Fruit fly (Drosophila melanogaster) Kc167 (cell line): ENCODE results near the gene CG31538.

Experiments
- Myc ChIP-seq: fragments of >200 bp; optimal IDR thresholded peaks from 2 replicates; lab custom pipeline; 2017; ENCODE audit warnings: missing external identifiers
- Sin3A ChIP-seq: fragments of >200 bp; optimal IDR thresholded peaks from 2 replicates; lab custom pipeline; 2018; ENCODE audit warnings: missing external identifiers
- h ChIP-seq: fragments of >200 bp; optimal IDR thresholded peaks from 3 replicates; lab custom pipeline; 2018; ENCODE audit warnings: missing external identifiers
- insv ChIP-seq: fragments of >200 bp; optimal IDR thresholded peaks from 3 replicates; lab custom pipeline; 2018; ENCODE audit warnings: missing external identifiers
- psq ChIP-seq: fragments of >200 bp; optimal IDR thresholded peaks from 2 replicates; lab custom pipeline; 2017; ENCODE audit warnings: missing external identifiers
- ttk ChIP-seq: sonication (Bioruptor generic); optimal IDR thresholded peaks from 2 replicates; lab custom pipeline; 2017; ENCODE audit warnings: missing external identifiers

The CG31538 gene

DNA sequence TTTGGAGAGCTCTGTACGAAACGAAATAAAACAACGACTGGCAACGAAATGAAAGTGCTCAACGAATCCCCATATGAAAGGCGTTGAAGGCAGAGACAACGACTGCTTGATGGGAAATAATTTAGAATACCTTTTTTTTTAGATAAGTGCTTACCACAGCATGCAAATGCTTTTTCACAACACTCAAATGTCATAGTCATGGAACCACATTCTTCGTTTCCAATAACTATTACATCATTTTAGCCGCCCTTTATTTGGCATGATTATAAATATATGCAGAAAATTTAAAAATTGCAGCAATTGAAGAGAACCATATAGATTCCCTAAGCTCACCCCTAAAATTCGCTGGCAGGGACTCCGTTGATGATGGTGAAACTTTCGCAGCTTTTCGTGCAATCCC lies at the start of gene CG31538:
TSS of gene CG31538 (minus strand) at position 101 of the 400 bp plus-strand sequence.
- TF ChIP-seq Myc (lab: Kevin White, UChicago) (no peak), ttk (no peak), h (lab: Kevin White, UChicago) (no peak), psq (lab: Kevin White, UChicago) (no peak), Sin3A (no peak), insv (no peak)

DNA sequence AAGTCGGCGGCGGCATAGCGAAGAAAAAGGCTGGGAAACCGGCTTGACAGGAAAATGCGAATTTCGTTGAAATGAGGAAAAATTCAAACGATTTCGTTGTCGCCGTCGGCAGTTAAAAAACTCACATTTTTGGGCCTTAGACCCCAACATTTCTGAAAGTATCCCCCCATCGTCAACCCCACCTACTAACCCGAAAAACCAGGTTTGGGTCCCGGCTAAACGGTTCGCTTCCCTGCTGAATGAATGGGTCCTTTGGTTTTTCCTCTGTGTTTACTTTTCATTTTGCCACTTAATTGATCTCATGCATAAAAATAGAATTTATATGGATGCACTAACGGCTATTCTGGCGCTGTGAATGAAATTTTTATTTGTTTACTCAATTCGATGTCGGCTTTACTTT lies 48.5 kb upstream of the CG31538 start:
- no peak for TF ChIP-seq psq (lab: Kevin White, UChicago)
- TF ChIP-seq ttk, result no peak
- no peak for TF ChIP-seq h (lab: Kevin White, UChicago)
- TF ChIP-seq Sin3A, result no peak
- TF ChIP-seq insv, result no peak
- TF ChIP-seq Myc (lab: Kevin White, UChicago), result no peak

- no peak for TF ChIP-seq ttk
- no peak for TF ChIP-seq psq (lab: Kevin White, UChicago)
- no peak for TF ChIP-seq Myc (lab: Kevin White, UChicago)
- TF ChIP-seq h (lab: Kevin White, UChicago), result no peak
- no peak for TF ChIP-seq insv
- TF ChIP-seq Sin3A, result no peak
Observed at dm6 chr3R:5323741-5324538, 46.3 kb upstream of the CG31538 start.

DNA sequence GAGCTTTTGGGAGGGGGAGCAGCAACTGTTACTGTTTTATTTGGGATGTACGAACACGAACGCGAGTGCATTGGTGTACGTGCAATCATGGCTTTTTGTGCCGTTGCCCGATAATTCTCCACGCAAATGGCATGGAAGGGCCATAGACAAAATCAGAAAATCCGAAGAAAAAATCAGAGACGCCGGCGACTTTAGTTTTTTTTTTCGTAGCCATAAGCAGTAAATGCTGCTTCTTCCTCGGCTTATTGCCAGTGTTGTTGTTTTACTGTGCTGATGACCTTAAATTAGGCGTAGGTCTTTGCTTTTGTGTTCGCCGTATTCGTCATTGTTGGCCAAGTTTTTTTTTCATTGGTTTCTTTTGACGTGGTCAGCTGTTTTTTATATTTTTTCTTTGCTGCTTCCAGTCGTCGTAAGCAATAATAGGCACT lies 44.6 kb upstream of the CG31538 start:
- no peak for TF ChIP-seq insv
- TF ChIP-seq Myc (lab: Kevin White, UChicago), result no peak
- no peak for TF ChIP-seq Sin3A
- no peak for TF ChIP-seq psq (lab: Kevin White, UChicago)

DNA sequence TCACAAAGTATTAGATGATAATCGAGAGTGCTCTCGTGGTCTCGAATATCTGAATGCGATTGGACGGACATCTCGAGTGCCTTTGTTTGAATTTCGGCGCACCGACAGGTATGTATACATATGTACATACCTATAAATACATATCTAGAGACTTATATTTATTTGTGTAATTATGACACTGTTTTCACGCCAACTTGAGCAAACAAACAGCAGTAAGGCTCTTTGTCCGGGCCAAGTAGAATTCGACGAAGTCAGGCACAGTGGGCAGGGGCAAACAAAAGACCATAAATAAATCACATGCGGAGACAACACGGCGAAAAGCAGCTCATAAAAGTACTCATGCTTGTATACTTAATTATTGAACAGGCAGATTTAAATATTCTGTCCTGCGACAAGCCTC lies 43.0 kb upstream of the CG31538 start:
- TF ChIP-seq Myc (lab: Kevin White, UChicago) (no peak), ttk (no peak)

- TF ChIP-seq insv, result no peak
- no peak for TF ChIP-seq Sin3A
- TF ChIP-seq psq (lab: Kevin White, UChicago), result no peak
- TF ChIP-seq h (lab: Kevin White, UChicago), result no peak
- no peak for TF ChIP-seq ttk
- TF ChIP-seq Myc (lab: Kevin White, UChicago), result no peak
Observed at dm6 chr3R:5319059-5319785, 41.6 kb upstream of the CG31538 start.

- TF ChIP-seq Sin3A, result no peak
- TF ChIP-seq ttk, result no peak
- no peak for TF ChIP-seq insv
- TF ChIP-seq h (lab: Kevin White, UChicago), result no peak
- no peak for TF ChIP-seq psq (lab: Kevin White, UChicago)
- TF ChIP-seq Myc (lab: Kevin White, UChicago), result no peak
Observed at dm6 chr3R:5317654-5318129, 40.1 kb upstream of the CG31538 start.

dm6 chr3R:5316790-5317189 lies 39.2 kb upstream of the CG31538 start:
- TF ChIP-seq insv (no peak), ttk (no peak), Myc (lab: Kevin White, UChicago) (no peak), psq (lab: Kevin White, UChicago) (no peak), Sin3A (no peak), h (lab: Kevin White, UChicago) (no peak)

DNA sequence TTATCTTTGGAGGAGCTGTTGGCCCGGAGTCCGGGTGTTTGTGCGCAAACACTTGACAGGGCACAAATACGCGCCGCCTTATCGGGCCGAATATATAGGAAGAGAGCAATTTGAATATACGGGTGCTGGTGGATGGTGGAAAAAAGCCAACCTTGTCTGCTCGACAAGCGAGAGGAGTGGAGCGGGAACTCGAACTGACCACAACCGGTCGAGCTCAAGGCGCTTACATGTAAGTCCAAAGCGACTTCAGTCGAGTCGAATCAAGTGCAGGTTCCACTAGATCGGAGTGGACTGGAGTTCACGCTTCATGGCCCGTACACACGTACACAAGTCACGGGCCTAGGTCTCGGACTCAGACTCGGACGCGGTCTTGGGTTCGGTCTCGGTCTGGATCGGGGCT lies 38.2 kb upstream of the CG31538 start:
- TF ChIP-seq Sin3A (no peak), h (lab: Kevin White, UChicago) (no peak), psq (lab: Kevin White, UChicago) (no peak), ttk (no peak), Myc (lab: Kevin White, UChicago) (no peak)

dm6 chr3R:5315050-5315643 lies 37.5 kb upstream of the CG31538 start:
- TF ChIP-seq h (lab: Kevin White, UChicago) (no peak), ttk (no peak)

DNA sequence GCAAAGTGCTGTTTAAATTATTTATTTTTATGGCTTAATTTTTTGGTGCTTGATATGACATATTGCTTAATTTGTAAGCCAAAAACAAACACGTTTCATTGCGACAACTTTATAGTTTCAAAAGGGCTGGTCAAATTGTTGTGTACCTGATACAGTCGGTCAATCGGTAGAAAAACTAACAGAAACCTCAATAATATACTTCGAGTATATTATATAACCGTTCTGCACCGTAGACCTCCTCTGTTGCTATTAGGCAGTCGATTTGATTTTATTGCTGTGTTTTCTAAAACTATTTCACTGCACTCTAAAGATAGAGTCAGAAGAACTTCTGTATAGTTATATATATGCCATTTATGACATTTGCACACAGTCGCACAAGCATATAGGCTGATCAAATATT lies 32.6 kb upstream of the CG31538 start:
- TF ChIP-seq Myc (lab: Kevin White, UChicago), result no peak
- no peak for TF ChIP-seq insv
- TF ChIP-seq psq (lab: Kevin White, UChicago), result no peak
- no peak for TF ChIP-seq h (lab: Kevin White, UChicago)
- no peak for TF ChIP-seq ttk
- no peak for TF ChIP-seq Sin3A

DNA sequence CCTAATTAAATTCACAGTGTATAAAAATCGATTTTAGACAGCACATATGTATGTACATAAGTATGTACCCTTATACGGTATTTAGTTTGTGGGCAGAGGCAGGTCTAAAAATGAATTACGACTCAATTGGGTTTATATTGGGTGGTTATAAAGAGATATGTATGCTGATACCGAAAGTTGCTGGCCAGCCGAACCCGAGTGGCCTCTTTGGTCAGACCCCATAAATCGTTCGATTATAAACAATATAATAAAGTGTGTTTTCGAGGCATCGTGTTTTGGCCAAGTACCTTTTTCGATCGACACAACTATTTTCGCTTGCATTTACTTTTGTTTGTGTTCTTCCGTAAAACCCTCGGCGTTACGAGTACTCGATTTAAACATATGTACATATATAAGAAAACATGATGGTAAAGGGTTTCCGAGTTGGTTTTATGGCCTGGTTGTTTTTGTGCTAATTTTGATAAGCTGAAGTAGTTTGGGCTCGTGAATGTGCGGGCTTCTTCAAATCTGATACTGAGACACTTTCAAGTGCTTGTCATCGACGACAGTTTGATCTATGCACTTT lies 31.7 kb upstream of the CG31538 start:
- no peak for TF ChIP-seq h (lab: Kevin White, UChicago)
- TF ChIP-seq psq (lab: Kevin White, UChicago), result no peak
- TF ChIP-seq ttk, result no peak
